Worm (Caenorhabditis elegans) whole organism, young adult: ENCODE data around the gene skr-3.

Source experiments
- D2030.7 ChIP-seq: fragments of 200-800 bp; sonication (Bioruptor generic); IDR thresholded peaks from 2 replicates; pipeline ENCODE4 v1.3.6; 2022; ENCODE audit warnings: missing genetic modification reagents, missing genetic modification characterization, missing compliant biosample characterization
- attf-6 ChIP-seq: fragments of 200-800 bp; sonication (Bioruptor generic); IDR thresholded peaks from 2 replicates; pipeline ENCODE4 v1.3.6; 2022; ENCODE audit warnings: missing genetic modification reagents, missing genetic modification characterization, missing compliant biosample characterization
- ceh-40 ChIP-seq: fragments of 200-800 bp; sonication (Bioruptor generic); IDR thresholded peaks from 2 replicates; pipeline ENCODE4 v1.3.6; 2022; ENCODE audit warnings: missing genetic modification characterization, missing compliant biosample characterization
- dpl-1 ChIP-seq: fragments of 150-350 bp; optimal IDR thresholded peaks from 2 replicates; lab custom pipeline; 2014; ENCODE audit warnings: missing biosample characterization, missing genetic modification reagents, missing genetic modification characterization
- nfya-1 ChIP-seq: sonication (generic microtip); optimal IDR thresholded peaks from 2 replicates; lab custom pipeline; 2017; ENCODE audit warnings: antibody characterized with exemption, missing compliant biosample characterization, missing genetic modification characterization, borderline replicate concordance; ENCODE audit not compliant: insufficient read depth

DNA sequence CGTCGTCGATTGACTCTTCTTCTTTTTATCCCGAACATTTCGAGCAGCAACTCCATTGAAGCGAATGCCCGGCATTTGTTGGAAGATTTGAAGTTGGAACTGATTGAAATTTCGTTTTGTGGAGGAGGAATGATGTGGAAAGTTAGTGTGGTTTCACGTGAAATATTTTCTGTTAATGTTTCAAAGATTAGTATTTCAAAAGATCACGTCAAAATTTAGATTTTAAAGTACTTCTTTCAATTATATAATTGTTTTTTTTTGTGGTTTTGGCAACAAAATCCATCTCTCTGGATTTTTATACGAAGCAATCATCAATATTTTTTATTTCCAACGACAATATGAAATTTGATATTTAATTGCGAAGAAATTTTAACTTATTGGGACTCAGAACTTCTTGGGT is 16.2 kb downstream of the skr-3 start, which contains the start of gene F44G3.7:
- TF ChIP-seq attf-6 (no peak), nfya-1 (tag; lab: Kevin White, UChicago) (no peak), D2030.7 (GFP tag; lab: Robert Waterston, UW) (no peak), ceh-40 (GFP tag; lab: Robert Waterston, UW) (no peak), dpl-1 (GFP tag; lab: Kevin White, UChicago) (no peak)
